Fruit fly (Drosophila melanogaster): Measurements from ENCODE around the gene Gr61a.

DNA sequence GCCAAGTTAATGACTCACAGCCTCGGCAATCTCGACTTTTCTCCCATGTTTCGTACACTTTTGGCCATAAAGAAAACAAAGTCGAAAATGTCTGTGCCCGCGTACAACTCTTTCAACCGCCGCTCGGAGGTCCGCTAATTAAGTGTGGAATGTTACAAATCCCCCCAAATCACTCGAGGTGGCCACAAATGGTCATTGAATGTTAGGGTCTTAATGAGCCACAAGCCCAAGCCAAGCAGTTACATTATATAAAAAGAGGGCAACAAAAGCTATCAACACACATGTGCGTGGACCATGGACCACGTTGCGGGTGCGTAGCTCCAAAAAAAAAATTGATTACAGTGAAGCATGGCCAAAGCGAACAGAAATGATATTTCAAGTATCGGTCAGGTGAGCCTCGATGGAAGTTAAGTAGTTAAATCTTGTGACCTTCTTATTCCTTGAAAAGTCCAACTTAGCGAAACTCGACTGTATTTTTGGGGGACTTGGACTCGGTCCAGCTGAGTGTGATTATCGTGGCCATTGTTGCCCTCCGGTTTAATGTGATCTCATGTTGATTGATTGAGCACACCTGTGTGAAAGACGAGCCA lies 21.9 kb upstream of the Gr61a start:
- no peak for TF ChIP-seq psq (optimal IDR thresholded peaks at IDR 0.05)
- no peak for TF ChIP-seq insv (optimal IDR thresholded peaks at IDR 0.05)
- TF ChIP-seq h (optimal IDR thresholded peaks at IDR 0.05) = no peak
- no peak for TF ChIP-seq ttk (optimal IDR thresholded peaks at IDR 0.05)
- TF ChIP-seq Sin3A (optimal IDR thresholded peaks at IDR 0.05) = no peak
- TF ChIP-seq Myc (optimal IDR thresholded peaks at IDR 0.05) = no peak
